Fruit fly (Drosophila melanogaster): ENCODE data around the gene CG7246.

Gene CG7246

DNA sequence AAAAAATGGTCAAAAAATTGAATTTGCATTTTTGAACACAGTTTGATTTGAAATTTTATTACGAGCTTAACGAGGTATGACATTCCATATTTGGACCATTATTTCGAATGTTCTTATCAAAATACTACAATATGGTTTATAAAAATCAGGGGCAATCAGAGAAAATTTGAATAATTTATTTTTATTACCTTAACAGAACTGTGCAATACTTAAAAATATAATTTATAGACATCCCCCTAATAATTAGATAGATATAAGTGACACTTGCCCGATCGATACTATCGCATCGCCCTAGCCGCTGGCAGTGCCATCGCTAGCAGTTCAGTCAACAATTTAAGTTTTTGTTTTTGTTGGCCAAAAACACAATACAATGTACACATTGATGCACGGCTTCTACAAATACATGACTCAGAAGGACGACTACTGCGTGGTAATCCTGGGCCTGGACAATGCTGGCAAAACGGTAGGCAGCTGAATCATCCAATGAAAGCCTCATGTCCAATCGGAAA lies 26.0 kb upstream of the CG7246 start, which contains the start of gene Arfrp1 (continued):
- TF ChIP-seq sob (GFP tag; IDR thresholded peaks at IDR 0.05) = peak; percentile 19; the same call in 1 of the 2 replicates
- TF ChIP-seq bsh (GFP tag; optimal IDR thresholded peaks at IDR 0.05) = peak in 1 of 2 experiments; percentile 5
- peak; percentile 47 for TF ChIP-seq CG14710 (tag; optimal IDR thresholded peaks at IDR 0.05)
- TF ChIP-seq HLH4C (GFP tag; IDR thresholded peaks at IDR 0.05; ENCODE audit: partially characterized antibody) = peak; percentile 63; the same call in 2 of the 3 replicates
- peak; percentile 49; the same call in 1 of the 2 replicates for TF ChIP-seq al (GFP tag; IDR thresholded peaks at IDR 0.05)
- no peak for TF ChIP-seq fd96Cb (tag; optimal IDR thresholded peaks at IDR 0.05)
- TF ChIP-seq chinmo (GFP tag; IDR thresholded peaks at IDR 0.05; ENCODE audit: partially characterized antibody) = 0 out of 4 replicates have a peak, but pooled peaks have one; percentile 72
- peak; percentile 40 for TF ChIP-seq Xbp1 (GFP tag; optimal IDR thresholded peaks at IDR 0.05)
- TF ChIP-seq ftz-f1 (GFP tag; optimal IDR thresholded peaks at IDR 0.05) = no peak
- TF ChIP-seq NFAT (GFP tag; IDR thresholded peaks at IDR 0.05) = peak; percentile 35; the same call in 1 of the 2 replicates
- no peak for TF ChIP-seq stwl (tag; optimal IDR thresholded peaks at IDR 0.05)
- peak; percentile 80 for TF ChIP-seq knrl (GFP tag; IDR thresholded peaks at IDR 0.05; ENCODE audit: partially characterized antibody)
- 0 out of 3 replicates have a peak, but pooled peaks have one; percentile 11 for TF ChIP-seq CG34422 (GFP tag; IDR thresholded peaks at IDR 0.05)
- peak; percentile 15 to 26 for TF ChIP-seq Pdp1 (GFP tag; optimal IDR thresholded peaks at IDR 0.05)
- 0 out of 2 replicates have a peak, but pooled peaks have one; percentile 15 for TF ChIP-seq H2.0 (GFP tag; IDR thresholded peaks at IDR 0.05)
- no peak for TF ChIP-seq CG16863 (GFP tag; optimal IDR thresholded peaks at IDR 0.05)
- peak; percentile 79 for TF ChIP-seq CG34224 (GFP tag; IDR thresholded peaks at IDR 0.05; ENCODE audit: partially characterized antibody)
- TF ChIP-seq esg (GFP tag; conservative IDR thresholded peaks at IDR 0.05) = 0 out of 2 replicates have a peak, but pooled peaks have one; percentile 18
- TF ChIP-seq CG3163 (GFP tag; optimal IDR thresholded peaks at IDR 0.05) = no peak
- TF ChIP-seq CG8290 (GFP tag; optimal IDR thresholded peaks at IDR 0.05) = peak; percentile 66
- peak in 1 of 2 experiments; percentile 39 for TF ChIP-seq CG8290 (tag; optimal IDR thresholded peaks at IDR 0.05)
- TF ChIP-seq CG15514 (GFP tag; optimal IDR thresholded peaks at IDR 0.05) = peak; percentile 31
- TF ChIP-seq CG4424 (GFP tag; optimal IDR thresholded peaks at IDR 0.05) = peak; percentile 6
- peak; percentile 55 for TF ChIP-seq sna (GFP tag; IDR thresholded peaks at IDR 0.05; ENCODE audit: partially characterized antibody)
- TF ChIP-seq Elba2 (GFP tag; optimal IDR thresholded peaks at IDR 0.05) = peak; percentile 62
- peak; percentile 61; the same call in 1 of the 2 replicates for TF ChIP-seq slbo (GFP tag; IDR thresholded peaks at IDR 0.05)
- TF ChIP-seq CG6791 (GFP tag; IDR thresholded peaks at IDR 0.05; ENCODE audit: partially characterized antibody) = peak; percentile 76
- TF ChIP-seq CG14860 (GFP tag; IDR thresholded peaks at IDR 0.05; ENCODE audit: partially characterized antibody) = peak; percentile 77
- no peak for TF ChIP-seq Dip3 (GFP tag; optimal IDR thresholded peaks at IDR 0.05)
- TF ChIP-seq CG30020 (tag; optimal IDR thresholded peaks at IDR 0.05) = peak; percentile 27
- peak; percentile 54 for TF ChIP-seq Med (GFP tag)
- TF ChIP-seq Doc3 (GFP tag; IDR thresholded peaks at IDR 0.05; ENCODE audit: partially characterized antibody) = peak; percentile 69; the same call in 2 of the 3 replicates
- TF ChIP-seq onecut (GFP tag; IDR thresholded peaks at IDR 0.05) = peak; percentile 37; the same call in 1 of the 2 replicates
- peak; percentile 11 for TF ChIP-seq kay (GFP tag; optimal IDR thresholded peaks at IDR 0.05)
- peak; percentile 55; the same call in 1 of the 2 replicates for TF ChIP-seq ato (GFP tag; IDR thresholded peaks at IDR 0.05; ENCODE audit: partially characterized antibody)
- 0 out of 2 replicates have a peak, but pooled peaks have one; percentile 10 for TF ChIP-seq CG6689 (GFP tag; IDR thresholded peaks at IDR 0.05)
- TF ChIP-seq CG4820 (GFP tag; optimal IDR thresholded peaks at IDR 0.05) = peak; percentile 19
- TF ChIP-seq dpn (GFP tag; optimal IDR thresholded peaks at IDR 0.05) = peak; percentile 6 to 47
- TF ChIP-seq CG12391 (tag; optimal IDR thresholded peaks at IDR 0.05) = peak; percentile 34
- peak; percentile 6 for TF ChIP-seq CG13775 (GFP tag; optimal IDR thresholded peaks at IDR 0.05)
- peak; percentile 79 for TF ChIP-seq BEAF-32 (GFP tag; optimal IDR thresholded peaks at IDR 0.05)
- no peak for TF ChIP-seq Dp (GFP tag; optimal IDR thresholded peaks at IDR 0.05)
- TF ChIP-seq unc-4 (GFP tag; IDR thresholded peaks at IDR 0.05; ENCODE audit: partially characterized antibody) = peak; percentile 75
- TF ChIP-seq CG31388 (GFP tag; optimal IDR thresholded peaks at IDR 0.05) = no peak
- peak; percentile 29 for TF ChIP-seq phol (tag; optimal IDR thresholded peaks at IDR 0.05)
- TF ChIP-seq amos (GFP tag; IDR thresholded peaks at IDR 0.05; ENCODE audit: partially characterized antibody) = peak; percentile 90
- no peak for TF ChIP-seq nau (GFP tag; optimal IDR thresholded peaks at IDR 0.05)
